Worm (Caenorhabditis elegans): ENCODE data around the gene valv-1.

DNA sequence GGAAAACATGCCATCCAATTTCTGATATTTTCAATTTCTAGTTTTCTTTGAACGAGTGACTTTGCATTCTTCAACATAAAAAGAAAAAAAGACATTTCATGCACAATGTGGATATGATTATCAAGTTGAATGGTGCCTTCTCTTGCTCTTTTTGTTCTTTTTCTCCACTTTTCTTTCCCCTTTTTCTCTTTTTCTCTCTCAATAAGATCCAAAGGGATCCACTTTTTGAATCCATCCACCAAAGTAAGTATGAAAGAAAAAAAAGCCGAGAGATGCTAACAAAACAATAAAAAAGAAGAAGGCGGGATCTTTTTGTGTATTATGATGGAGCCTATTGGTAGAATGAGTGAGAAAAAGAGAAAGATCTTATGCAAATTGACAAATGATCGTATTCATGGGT lies 37.8 kb downstream of the valv-1 start:
- TF ChIP-seq lsy-2 (tag; optimal IDR thresholded peaks at IDR 0.05): no peak
- TF ChIP-seq unc-62 (GFP tag; optimal IDR thresholded peaks at IDR 0.05 in 1 of 2): no peak
- TF ChIP-seq unc-62 (tag; optimal IDR thresholded peaks at IDR 0.05): no peak
- no peak for TF ChIP-seq hif-1 (tag; optimal IDR thresholded peaks at IDR 0.05)
- TF ChIP-seq nhr-237 (tag; optimal IDR thresholded peaks at IDR 0.05): no peak
- no peak for TF ChIP-seq F26F4.8 (GFP tag; conservative IDR thresholded peaks at IDR 0.05)
- no peak for TF ChIP-seq nhr-28 (tag; optimal IDR thresholded peaks at IDR 0.05)
- TF ChIP-seq mxl-2 (GFP tag; conservative IDR thresholded peaks at IDR 0.05): no peak
- TF ChIP-seq spr-3 (GFP tag; optimal IDR thresholded peaks at IDR 0.05): no peak
- no peak for TF ChIP-seq egl-43 (GFP tag; IDR thresholded peaks at IDR 0.05)
- no peak for TF ChIP-seq Y75B8A.6 (GFP tag; IDR thresholded peaks at IDR 0.05)
- TF ChIP-seq unc-130 (GFP tag; optimal IDR thresholded peaks at IDR 0.05): no peak
- no peak for TF ChIP-seq ztf-11 (tag; optimal IDR thresholded peaks at IDR 0.05)
- TF ChIP-seq F10B5.3 (tag; optimal IDR thresholded peaks at IDR 0.05): no peak

Measured in whole organism, L4 larva.